Fruit fly (Drosophila melanogaster) whole organism, embryonic: ENCODE data around the gene Pss.

ENCODE experiments used
- CG10543 ChIP-seq: fragments of 200-800 bp; sonication (Bioruptor generic); optimal IDR thresholded peaks from 3 replicates; lab custom pipeline; 2017; ENCODE audit warnings: missing biosample characterization, mild to moderate bottlenecking, missing genetic modification characterization, moderate library complexity
- CG12071 ChIP-seq: fragments of 200-800 bp; sonication (Bioruptor generic); optimal IDR thresholded peaks from 3 replicates; lab custom pipeline; 2018; ENCODE audit warnings: missing biosample characterization, mild to moderate bottlenecking, missing genetic modification characterization
- CG12942 ChIP-seq: fragments of 200-800 bp; sonication (Bioruptor generic); optimal IDR thresholded peaks from 3 replicates; lab custom pipeline; 2016; ENCODE audit warnings: missing biosample characterization, missing genetic modification characterization
- CG13123 ChIP-seq: fragments of 200-800 bp; sonication (Bioruptor generic); optimal IDR thresholded peaks from 2 replicates; lab custom pipeline; 2016; ENCODE audit warnings: missing biosample characterization, missing genetic modification characterization
- CG15479 ChIP-seq: fragments of 200-800 bp; sonication (Bioruptor generic); optimal IDR thresholded peaks from 3 replicates; lab custom pipeline; 2019; ENCODE audit warnings: missing biosample characterization, mild to moderate bottlenecking, missing genetic modification characterization, moderate library complexity
- CG16813 ChIP-seq: fragments of 200-800 bp; sonication (Bioruptor generic); IDR thresholded peaks from 3 replicates; pipeline ENCODE4 v1.3.6; 2022; ENCODE audit warnings: missing biosample characterization, missing genetic modification characterization; ENCODE audit not compliant: partially characterized antibody
- CG18262 ChIP-seq: fragments of 200-800 bp; optimal IDR thresholded peaks from 3 replicates; lab custom pipeline; 2019; ENCODE audit warnings: missing biosample characterization, mild to moderate bottlenecking, missing genetic modification characterization, moderate library complexity
- CG18764 ChIP-seq: fragments of 200-800 bp; sonication (Bioruptor generic); optimal IDR thresholded peaks from 3 replicates; lab custom pipeline; 2016; ENCODE audit warnings: missing biosample characterization, missing genetic modification characterization
- CG32532 ChIP-seq: fragments of 200-800 bp; sonication (Bioruptor generic); IDR thresholded peaks from 2 replicates; pipeline ENCODE4 v1.3.6; 2022; ENCODE audit warnings: missing biosample characterization, missing genetic modification characterization
- CG4617 ChIP-seq: fragments of 200-800 bp; sonication (Bioruptor generic); optimal IDR thresholded peaks from 3 replicates; lab custom pipeline; 2016; ENCODE audit warnings: missing biosample characterization, missing genetic modification characterization, borderline replicate concordance
- CG9932 ChIP-seq: fragments of 200-800 bp; sonication (Bioruptor generic); IDR thresholded peaks from 2 replicates; pipeline ENCODE4 v1.3.6; 2022; ENCODE audit warnings: missing biosample characterization, missing genetic modification characterization
- CrebB ChIP-seq: fragments of 200-800 bp; sonication (Bioruptor generic); optimal IDR thresholded peaks from 3 replicates; lab custom pipeline; 2018; ENCODE audit warnings: missing biosample characterization, mild to moderate bottlenecking, missing genetic modification characterization
- D ChIP-seq, 2 experiments: fragments of 200-800 bp in 1 of 2; fragments of >200 bp in 1 of 2; sonication (Bioruptor generic) in 1 of 2; optimal IDR thresholded peaks; 2 replicates in 1 of 2; 3 replicates in 1 of 2; lab custom pipeline; 2017; ENCODE audit warnings: mild to moderate bottlenecking in 1 of 2, missing biosample characterization in 1 of 2, missing genetic modification characterization in 1 of 2, missing genetic modification reagents in 1 of 2
- Dbx ChIP-seq: fragments of 200-800 bp; sonication (Bioruptor generic); IDR thresholded peaks from 3 replicates; pipeline ENCODE4 v1.3.6; 2022; ENCODE audit warnings: missing biosample characterization, missing genetic modification characterization
- ERR ChIP-seq: fragments of 200-800 bp; sonication (Bioruptor generic); optimal IDR thresholded peaks from 2 replicates; lab custom pipeline; 2016; ENCODE audit warnings: missing biosample characterization, missing genetic modification characterization
- GATAe ChIP-seq: fragments of 200-800 bp; sonication (Bioruptor generic); conservative IDR thresholded peaks from 2 replicates; pipeline ENCODE4 v1.3.6; 2022; ENCODE audit warnings: missing biosample characterization, missing genetic modification characterization
- HLH3B ChIP-seq: fragments of 200-800 bp; sonication (Bioruptor generic); IDR thresholded peaks from 2 replicates; pipeline ENCODE4 v1.3.6; 2022; ENCODE audit warnings: missing biosample characterization, missing genetic modification characterization
- Hmr ChIP-seq: fragments of 200-800 bp; sonication (Bioruptor generic); optimal IDR thresholded peaks from 3 replicates; lab custom pipeline; 2017; ENCODE audit warnings: mild to moderate bottlenecking, missing biosample characterization, missing genetic modification reagents, missing genetic modification characterization
- Jarid2 ChIP-seq: fragments of 200-800 bp; sonication (Bioruptor generic); optimal IDR thresholded peaks from 3 replicates; lab custom pipeline; 2017; ENCODE audit warnings: mild to moderate bottlenecking, missing biosample characterization, missing genetic modification reagents, missing genetic modification characterization
- Kr ChIP-seq: fragments of 200-800 bp; sonication (Bioruptor generic); optimal IDR thresholded peaks from 2 replicates; lab custom pipeline; 2017; ENCODE audit warnings: missing biosample characterization, mild to moderate bottlenecking, missing genetic modification characterization
- Lhr ChIP-seq: fragments of 200-800 bp; sonication (Bioruptor generic); optimal IDR thresholded peaks from 3 replicates; lab custom pipeline; 2017; ENCODE audit warnings: mild to moderate bottlenecking, missing biosample characterization, missing genetic modification reagents, missing genetic modification characterization
- Neu2 ChIP-seq: fragments of 200-800 bp; sonication (Bioruptor generic); optimal IDR thresholded peaks from 3 replicates; lab custom pipeline; 2016; ENCODE audit warnings: missing biosample characterization, missing genetic modification characterization, borderline replicate concordance
- Nf-YC ChIP-seq: fragments of 200-800 bp; optimal IDR thresholded peaks from 3 replicates; lab custom pipeline; 2019; ENCODE audit warnings: missing biosample characterization, mild to moderate bottlenecking, missing genetic modification characterization, moderate library complexity
- Opbp ChIP-seq: fragments of 200-800 bp; sonication (Bioruptor generic); IDR thresholded peaks from 3 replicates; pipeline ENCODE4 v1.3.6; 2022; ENCODE audit warnings: missing biosample characterization, missing genetic modification characterization; ENCODE audit not compliant: partially characterized antibody
- Pdp1 ChIP-seq, 2 experiments: fragments of 200-800 bp; sonication (Bioruptor generic); optimal IDR thresholded peaks; 3 replicates each; lab custom pipeline; 2016; ENCODE audit warnings: missing biosample characterization in 2 of 2, missing genetic modification characterization in 2 of 2, mild to moderate bottlenecking in 1 of 2, moderate library complexity in 1 of 2
- Scr ChIP-seq: fragments of 200-800 bp; sonication (Bioruptor generic); IDR thresholded peaks from 2 replicates; pipeline ENCODE4 v1.3.6; 2022; ENCODE audit warnings: missing biosample characterization, missing genetic modification characterization; ENCODE audit not compliant: partially characterized antibody
- Side ChIP-seq: fragments of 200-800 bp; sonication (Bioruptor generic); optimal IDR thresholded peaks from 2 replicates; lab custom pipeline; 2016; ENCODE audit warnings: missing biosample characterization, missing genetic modification characterization
- Six4 ChIP-seq: fragments of 200-800 bp; sonication (Bioruptor generic); optimal IDR thresholded peaks from 2 replicates; lab custom pipeline; 2016; ENCODE audit warnings: missing biosample characterization, missing genetic modification characterization
- Tbp ChIP-seq: fragments of >200 bp; optimal IDR thresholded peaks from 2 replicates; lab custom pipeline; 2018; ENCODE audit warnings: missing biosample characterization, missing genetic modification characterization
- Trl ChIP-seq, 3 experiments: fragments of >200 bp in 2 of 3; fragments of 200-800 bp in 1 of 3; sonication (Bioruptor generic) in 1 of 3; optimal IDR thresholded peaks; 2 replicates in 1 of 3; 3 replicates in 2 of 3; lab custom pipeline; 2016 to 2017; ENCODE audit warnings: missing biosample characterization in 1 of 3, missing genetic modification characterization in 1 of 3
- ase ChIP-seq: fragments of 200-800 bp; sonication (Bioruptor generic); IDR thresholded peaks from 3 replicates; pipeline ENCODE4 v1.3.6; 2022; ENCODE audit warnings: missing biosample characterization, missing genetic modification characterization
- cwo ChIP-seq: fragments of 200-800 bp; sonication (Bioruptor generic); optimal IDR thresholded peaks from 3 replicates; lab custom pipeline; 2017; ENCODE audit warnings: missing biosample characterization, missing genetic modification characterization, mild to moderate bottlenecking, moderate library complexity, missing genetic modification reagents
- eve ChIP-seq, 2 experiments: fragments of >200 bp; optimal IDR thresholded peaks; 2 replicates each; lab custom pipeline; 2017; ENCODE audit warnings: missing biosample characterization in 2 of 2, missing genetic modification characterization in 2 of 2
- gcm2 ChIP-seq: fragments of 200-800 bp; sonication (Bioruptor generic); optimal IDR thresholded peaks from 2 replicates; lab custom pipeline; 2016; ENCODE audit warnings: missing biosample characterization, missing genetic modification characterization
- kah ChIP-seq: fragments of 200-800 bp; sonication (Bioruptor generic); optimal IDR thresholded peaks from 2 replicates; lab custom pipeline; 2018; ENCODE audit warnings: missing biosample characterization, mild to moderate bottlenecking, missing genetic modification characterization
- knrl ChIP-seq: fragments of 200-800 bp; sonication (Bioruptor generic); IDR thresholded peaks from 3 replicates; pipeline ENCODE4 v1.3.6; 2022; ENCODE audit warnings: missing biosample characterization, missing genetic modification characterization; ENCODE audit not compliant: partially characterized antibody
- mirr ChIP-seq: fragments of 200-800 bp; sonication (Bioruptor generic); optimal IDR thresholded peaks from 3 replicates; lab custom pipeline; 2018; ENCODE audit warnings: missing biosample characterization, mild to moderate bottlenecking, missing genetic modification characterization
- nom ChIP-seq: fragments of 200-800 bp; sonication (Bioruptor generic); optimal IDR thresholded peaks from 2 replicates; lab custom pipeline; 2017; ENCODE audit warnings: missing biosample characterization, missing genetic modification characterization, mild to moderate bottlenecking, moderate library complexity, missing genetic modification reagents
- otp ChIP-seq: fragments of 200-800 bp; sonication (Bioruptor generic); IDR thresholded peaks from 3 replicates; pipeline ENCODE4, ENCODE4 v1.3.6; 2022; ENCODE audit warnings: missing biosample characterization, missing genetic modification characterization
- pb ChIP-seq: fragments of 200-800 bp; sonication (Bioruptor generic); optimal IDR thresholded peaks from 3 replicates; lab custom pipeline; 2016; ENCODE audit warnings: missing biosample characterization, missing genetic modification characterization
- pzg ChIP-seq: fragments of 200-800 bp; sonication (Bioruptor generic); optimal IDR thresholded peaks from 3 replicates; lab custom pipeline; 2018; ENCODE audit warnings: missing biosample characterization, mild to moderate bottlenecking, missing genetic modification characterization, moderate library complexity
- tap ChIP-seq: fragments of 200-800 bp; optimal IDR thresholded peaks from 3 replicates; lab custom pipeline; 2019; ENCODE audit warnings: missing biosample characterization, mild to moderate bottlenecking, missing genetic modification characterization, moderate library complexity
- tgo ChIP-seq: fragments of 200-800 bp; sonication (Bioruptor generic); IDR thresholded peaks from 3 replicates; pipeline ENCODE4 v1.3.6; 2022; ENCODE audit warnings: missing biosample characterization, missing genetic modification characterization
- tin ChIP-seq: fragments of 200-800 bp; sonication (Bioruptor generic); optimal IDR thresholded peaks from 3 replicates; lab custom pipeline; 2016; ENCODE audit warnings: missing biosample characterization, missing genetic modification characterization
- tio ChIP-seq: fragments of 200-800 bp; sonication (Bioruptor generic); optimal IDR thresholded peaks from 2 replicates; lab custom pipeline; 2017; ENCODE audit warnings: missing biosample characterization, missing genetic modification characterization, inconsistent platforms
- wek ChIP-seq: fragments of 200-800 bp; sonication (Bioruptor generic); optimal IDR thresholded peaks from 3 replicates; lab custom pipeline; 2018; ENCODE audit warnings: missing biosample characterization, mild to moderate bottlenecking, missing genetic modification characterization, moderate library complexity
- zfh1 ChIP-seq: fragments of 200-800 bp; sonication (Bioruptor generic); IDR thresholded peaks from 3 replicates; pipeline ENCODE4 v1.3.6; 2022; ENCODE audit warnings: missing biosample characterization, missing genetic modification characterization

Pss gene

DNA sequence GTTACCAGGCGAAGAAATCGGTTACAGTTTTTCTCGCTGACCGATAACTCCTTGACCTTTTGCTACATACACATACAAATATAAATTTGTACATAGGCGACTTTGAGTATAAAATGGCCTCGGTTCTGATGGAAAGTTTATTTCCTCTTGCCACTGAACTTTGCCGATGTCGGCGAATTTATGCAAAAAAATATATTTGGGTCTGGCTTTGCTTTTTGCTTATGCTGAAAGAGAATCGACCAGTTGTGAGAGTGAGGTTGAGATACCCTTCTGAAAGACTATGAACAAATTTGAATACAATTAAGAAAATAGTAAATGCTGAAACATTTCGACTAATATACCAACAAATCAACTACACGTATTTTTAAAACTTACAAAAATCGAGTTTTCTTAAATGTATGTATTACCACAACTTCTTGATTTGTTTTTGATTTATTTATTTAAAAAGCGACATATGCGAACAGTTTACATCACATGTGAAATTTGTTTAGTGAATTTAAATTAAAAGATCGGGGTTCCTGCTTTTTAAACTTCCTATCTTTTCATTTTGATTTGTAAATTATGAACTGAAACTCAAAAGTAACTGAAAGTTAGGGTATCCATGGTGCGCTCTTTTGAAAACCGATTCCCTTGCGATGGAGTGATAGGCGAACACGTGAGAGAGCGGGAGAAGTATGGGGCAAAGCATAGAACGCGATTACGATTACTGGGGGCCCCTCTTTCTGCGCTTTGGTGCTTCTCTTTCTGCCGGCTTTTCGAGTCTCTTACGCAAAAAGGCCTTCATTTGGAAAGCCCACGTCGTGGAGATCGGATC, 16.6 kb downstream of the Pss start (continued):
- TF ChIP-seq Kr (GFP tag; lab: Kevin White, UChicago) (no peak), CG18764 (GFP tag; lab: Kevin White, UChicago) (no peak), eve (GFP tag; optimal IDR thresholded peaks at IDR 0.05; lab: Kevin White, UChicago) (peak in 1 of 2 experiments; percentile 87), tap (tag; lab: Kevin White, UChicago) (peak; percentile 39), CG12942 (GFP tag; lab: Kevin White, UChicago) (no peak), wek (GFP tag; lab: Kevin White, UChicago) (no peak), CG15479 (GFP tag; lab: Kevin White, UChicago) (no peak), Opbp (GFP tag; lab: Robert Waterston, UW) (no peak), Side (GFP tag; lab: Kevin White, UChicago) (peak; percentile 73), Pdp1 (GFP tag; optimal IDR thresholded peaks at IDR 0.05; lab: Kevin White, UChicago) (peak; percentile 66 to 89), CG4617 (GFP tag; lab: Kevin White, UChicago) (no peak), GATAe (GFP tag; lab: Robert Waterston, UW) (no peak), knrl (GFP tag; lab: Robert Waterston, UW) (no peak), cwo (peak; percentile 96), CG16813 (GFP tag; lab: Robert Waterston, UW) (no peak), Jarid2 (GFP tag; lab: Kevin White, UChicago) (peak; percentile 16), ase (GFP tag; lab: Robert Waterston, UW) (no peak), CG13123 (GFP tag; lab: Kevin White, UChicago) (peak; percentile 43), Scr (no peak), CG18262 (tag; lab: Kevin White, UChicago) (peak; percentile 90), CG9932 (GFP tag; lab: Robert Waterston, UW) (peak; percentile 54), D (optimal IDR thresholded peaks at IDR 0.05; lab: Kevin White, UChicago) (no peak), D (GFP tag; optimal IDR thresholded peaks at IDR 0.05; lab: Kevin White, UChicago) (peak; percentile 70), HLH3B (GFP tag; lab: Robert Waterston, UW) (no peak), Tbp (no peak), gcm2 (GFP tag; lab: Kevin White, UChicago) (peak; percentile 42), otp (GFP tag; lab: Robert Waterston, UW) (no peak), tin (GFP tag; lab: Kevin White, UChicago) (peak; percentile 68), ERR (GFP tag; lab: Kevin White, UChicago) (peak; percentile 52), Nf-YC (tag; lab: Kevin White, UChicago) (peak; percentile 75), zfh1 (GFP tag; lab: Robert Waterston, UW) (0 out of 3 replicates have a peak, but pooled peaks have one; percentile 23), CG32532 (GFP tag; lab: Robert Waterston, UW) (peak; percentile 65; the same call in 1 of the 2 replicates), nom (GFP tag; lab: Kevin White, UChicago) (peak; percentile 39), kah (GFP tag; lab: Kevin White, UChicago) (peak; percentile 35), CrebB (tag; lab: Kevin White, UChicago) (no peak), pb (GFP tag; lab: Kevin White, UChicago) (peak; percentile 20), mirr (GFP tag; lab: Kevin White, UChicago) (no peak), Neu2 (GFP tag; lab: Kevin White, UChicago) (no peak), Lhr (GFP tag; lab: Kevin White, UChicago) (peak; percentile 28), pzg (GFP tag; lab: Kevin White, UChicago) (no peak), Trl (optimal IDR thresholded peaks at IDR 0.05; lab: Kevin White, UChicago) (peak; percentile 65 to 74), Trl (GFP tag; optimal IDR thresholded peaks at IDR 0.05; lab: Kevin White, UChicago) (peak; percentile 66), Hmr (GFP tag; lab: Kevin White, UChicago) (peak; percentile 88), Dbx (GFP tag; lab: Robert Waterston, UW) (no peak), tio (GFP tag; lab: Kevin White, UChicago) (peak; percentile 75), CG12071 (no peak), Six4 (peak; percentile 65), tgo (peak; percentile 54; the same call in 1 of the 3 replicates), CG10543 (GFP tag; lab: Kevin White, UChicago) (peak; percentile 87)
